Worm (Caenorhabditis elegans) whole organism, L2 larva: ENCODE data around the gene jun-1.

Source experiments
- ZK546.5 ChIP-seq: sonication (generic microtip); optimal IDR thresholded peaks from 2 replicates; lab custom pipeline; 2017; ENCODE audit warnings: missing biosample characterization, missing genetic modification characterization
- ceh-82 ChIP-seq: fragments of 150-350 bp; optimal IDR thresholded peaks from 2 replicates; lab custom pipeline; 2014; ENCODE audit warnings: missing biosample characterization, missing genetic modification characterization
- dmd-4 ChIP-seq: sonication (generic microtip); optimal IDR thresholded peaks from 2 replicates; lab custom pipeline; 2017; ENCODE audit warnings: missing biosample characterization, missing genetic modification characterization
- nhr-77 ChIP-seq: fragments of 150-350 bp; optimal IDR thresholded peaks from 2 replicates; lab custom pipeline; 2014; ENCODE audit warnings: missing biosample characterization, missing genetic modification characterization
- unc-39 ChIP-seq: fragments of 150-350 bp; optimal IDR thresholded peaks from 2 replicates; lab custom pipeline; 2014; ENCODE audit warnings: missing biosample characterization, missing genetic modification characterization

ce11 chrII:9178811-9179210 lies 65.9 kb downstream of the jun-1 start:
- TF ChIP-seq unc-39: no peak
- no peak for TF ChIP-seq ceh-82 (tag; lab: Kevin White, UChicago)
- TF ChIP-seq nhr-77 (tag; lab: Kevin White, UChicago): no peak
- no peak for TF ChIP-seq dmd-4
- no peak for TF ChIP-seq ZK546.5
